Worm (Caenorhabditis elegans) whole organism, L2 larva: ENCODE data around the gene R07H5.11.
"Not testable (repeated sequence)": the region's sequence is repeated elsewhere in the genome, so short reads cannot be mapped to it uniquely, and the experiment has no call there.

Source experiments
- crh-2 ChIP-seq: sonication (generic microtip); optimal IDR thresholded peaks from 2 replicates; lab custom pipeline; 2017; ENCODE audit warnings: missing biosample characterization, missing genetic modification characterization
- elt-3 ChIP-seq: sonication (generic microtip); optimal IDR thresholded peaks from 2 replicates; lab custom pipeline; 2017; ENCODE audit warnings: missing biosample characterization, missing genetic modification characterization
- lin-39 ChIP-seq: fragments of 150-350 bp; optimal IDR thresholded peaks from 2 replicates; lab custom pipeline; 2014; ENCODE audit warnings: missing biosample characterization, missing genetic modification reagents, missing genetic modification characterization
- nhr-23 ChIP-seq: fragments of 150-350 bp; optimal IDR thresholded peaks from 2 replicates; lab custom pipeline; 2014; ENCODE audit warnings: missing biosample characterization, missing genetic modification reagents, missing genetic modification characterization

DNA sequence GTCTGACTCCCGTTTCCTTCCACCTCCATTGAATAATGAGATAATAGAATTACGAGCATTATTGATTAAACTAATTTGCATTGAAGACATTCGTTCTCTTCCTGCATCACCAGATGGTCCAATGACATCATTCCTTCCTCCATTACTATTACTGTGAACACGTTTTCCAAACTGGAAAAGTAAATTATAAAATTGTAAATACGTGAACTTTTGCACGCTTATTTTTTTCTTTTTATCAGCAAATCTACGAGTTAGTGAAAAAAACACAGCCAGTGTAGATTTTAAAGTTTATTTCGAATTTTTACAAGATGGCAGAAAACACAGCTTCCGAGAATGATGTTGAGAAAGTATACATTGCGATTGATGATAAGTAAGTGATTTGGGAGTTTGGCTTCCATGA lies 51.1 kb downstream of the R07H5.11 start, which contains the start of gene C05C12.1:
- TF ChIP-seq lin-39; elt-3 (tag; lab: Kevin White, UChicago); crh-2 (tag; lab: Kevin White, UChicago); nhr-23 (tag; lab: Kevin White, UChicago): not testable (repeated sequence)
